Fruit fly (Drosophila melanogaster): ENCODE results near the gene COX5A.

The COX5A gene

DNA sequence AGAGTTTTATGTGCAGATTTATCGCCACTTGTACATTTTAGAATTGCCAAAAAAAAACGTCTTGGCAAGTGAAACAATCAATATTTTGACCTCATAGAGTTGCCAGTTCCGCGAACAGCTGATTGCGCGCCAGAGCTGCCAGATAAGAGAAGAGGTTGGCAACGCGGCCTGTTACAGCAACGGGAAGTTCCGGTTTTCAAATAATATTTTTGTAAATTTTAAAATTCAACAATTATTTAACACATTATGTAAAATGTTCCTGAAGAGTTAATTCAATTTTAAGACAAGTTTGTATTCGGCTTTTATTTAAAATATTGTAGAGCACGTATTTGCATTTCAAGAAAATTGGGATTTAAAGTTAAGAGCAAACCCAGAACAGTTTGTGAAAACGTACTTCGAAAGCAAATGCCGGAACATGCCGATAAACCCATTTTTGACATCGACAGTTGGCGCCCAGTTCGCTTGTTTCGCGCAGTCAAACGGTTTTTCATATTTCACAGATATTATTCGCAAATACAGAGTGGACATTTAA, 32.4 kb upstream of the COX5A start, which contains the start of the genes prd1 and HisCl1 (continued):
- TF ChIP-seq bbx (GFP tag; IDR thresholded peaks at IDR 0.05; ENCODE audit: partially characterized antibody) (no peak), repo (GFP tag; optimal IDR thresholded peaks at IDR 0.05) (no peak), salm (tag; optimal IDR thresholded peaks at IDR 0.05) (peak; percentile 44), Doc3 (GFP tag; IDR thresholded peaks at IDR 0.05; ENCODE audit: partially characterized antibody) (no peak), gfzf (GFP tag; optimal IDR thresholded peaks at IDR 0.05) (peak; percentile 19), CG17612 (GFP tag; IDR thresholded peaks at IDR 0.05) (no peak), CG8281 (tag; optimal IDR thresholded peaks at IDR 0.05) (peak; percentile 60), pho (GFP tag; optimal IDR thresholded peaks at IDR 0.05) (peak; percentile 60), CG6683 (GFP tag; optimal IDR thresholded peaks at IDR 0.05) (peak; percentile 30), dysf (GFP tag; IDR thresholded peaks at IDR 0.05) (peak; percentile 83), CG7745 (tag; optimal IDR thresholded peaks at IDR 0.05) (no peak), Mad (GFP tag; optimal IDR thresholded peaks at IDR 0.05) (peak; percentile 56), sima (GFP tag; optimal IDR thresholded peaks at IDR 0.05) (no peak), ewg (GFP tag; optimal IDR thresholded peaks at IDR 0.05) (no peak), crol (GFP tag; IDR thresholded peaks at IDR 0.05) (no peak), tio (GFP tag; optimal IDR thresholded peaks at IDR 0.05) (peak; percentile 35), so (GFP tag; IDR thresholded peaks at IDR 0.05) (no peak), hbn (GFP tag; IDR thresholded peaks at IDR 0.05; ENCODE audit: partially characterized antibody) (no peak), CG5245 (GFP tag; optimal IDR thresholded peaks at IDR 0.05) (peak; percentile 9), aop (GFP tag; IDR thresholded peaks at IDR 0.05) (peak; percentile 56; the same call in 1 of the 2 replicates), sim (GFP tag; IDR thresholded peaks at IDR 0.05) (no peak), CG10543 (GFP tag; optimal IDR thresholded peaks at IDR 0.05) (peak; percentile 73), Hr78 (GFP tag; optimal IDR thresholded peaks at IDR 0.05) (peak in 1 of 2 experiments; percentile 100), tna (GFP tag; IDR thresholded peaks at IDR 0.05; ENCODE audit: partially characterized antibody) (no peak), CG17385 (GFP tag; optimal IDR thresholded peaks at IDR 0.05) (no peak), Eip74EF (GFP tag; optimal IDR thresholded peaks at IDR 0.05) (no peak), zen2 (GFP tag; IDR thresholded peaks at IDR 0.05; ENCODE audit: partially characterized antibody) (no peak), slp2 (GFP tag; optimal IDR thresholded peaks at IDR 0.05) (peak; percentile 57), btn (GFP tag; optimal IDR thresholded peaks at IDR 0.05) (no peak), CG12391 (tag; optimal IDR thresholded peaks at IDR 0.05) (peak; percentile 76), Ptx1 (GFP tag; IDR thresholded peaks at IDR 0.05) (peak; percentile 76), HmgZ (tag; optimal IDR thresholded peaks at IDR 0.05) (peak; percentile 69), CG7372 (GFP tag; IDR thresholded peaks at IDR 0.05) (peak; percentile 55; the same call in 1 of the 2 replicates), CG11696 (GFP tag; IDR thresholded peaks at IDR 0.05) (peak; percentile 52), gce (GFP tag; IDR thresholded peaks at IDR 0.05) (peak; percentile 37; the same call in 1 of the 3 replicates), CG32772 (GFP tag; IDR thresholded peaks at IDR 0.05) (peak; percentile 57), Stat92E (GFP tag; optimal IDR thresholded peaks at IDR 0.05) (no peak), Hmx (GFP tag; optimal IDR thresholded peaks at IDR 0.05) (peak; percentile 30), CG10431 (GFP tag; optimal IDR thresholded peaks at IDR 0.05) (no peak), HmgD (GFP tag; optimal IDR thresholded peaks at IDR 0.05) (no peak), Neu2 (GFP tag; optimal IDR thresholded peaks at IDR 0.05; ENCODE audit: borderline replicate concordance) (no peak), Jarid2 (GFP tag; optimal IDR thresholded peaks at IDR 0.05) (no peak), Dref (GFP tag; IDR thresholded peaks at IDR 0.05) (peak; percentile 49), CG13624 (GFP tag; optimal IDR thresholded peaks at IDR 0.05) (peak; percentile 74), CG4282 (GFP tag; optimal IDR thresholded peaks at IDR 0.05) (no peak), B-H1 (GFP tag; IDR thresholded peaks at IDR 0.05) (peak; percentile 36; the same call in 1 of the 3 replicates), Atf6 (GFP tag; IDR thresholded peaks at IDR 0.05) (0 out of 2 replicates have a peak, but pooled peaks have one; percentile 59), CG2129 (GFP tag; IDR thresholded peaks at IDR 0.05; ENCODE audit: partially characterized antibody) (no peak), NK7.1 (GFP tag; optimal IDR thresholded peaks at IDR 0.05) (peak; percentile 18)

Data from whole organism, embryonic.